Fruit fly (Drosophila melanogaster) S2 (cell line): ENCODE results near the gene Pde11.

Source experiments
- CG8478 ChIP-seq: fragments of >200 bp; optimal IDR thresholded peaks from 2 replicates; lab custom pipeline; 2018
- CTCF ChIP-seq, 2 experiments: fragments of >200 bp; optimal IDR thresholded peaks; 2 replicates each; lab custom pipeline; 2018

DNA sequence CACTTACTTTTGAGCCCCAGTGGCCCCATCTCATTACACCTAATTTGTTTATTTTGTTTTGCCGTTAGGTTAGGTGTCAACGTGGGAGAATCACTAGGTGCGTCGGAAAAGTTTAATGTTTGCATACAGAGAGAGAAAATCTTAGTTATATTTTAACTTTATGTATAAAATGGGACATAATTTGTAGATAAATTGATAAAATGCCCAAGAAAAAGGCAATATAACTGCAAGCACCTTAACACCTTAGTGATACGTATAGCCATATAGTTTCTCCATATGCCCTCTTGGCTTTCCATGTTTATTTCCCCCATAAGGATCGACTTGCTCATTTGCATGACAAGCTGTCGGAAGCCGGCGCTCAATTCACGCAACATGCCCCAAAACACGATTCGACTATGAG lies 48.8 kb upstream of the Pde11 start:
- TF ChIP-seq CG8478 (lab: Kevin White, UChicago) (no peak), CTCF (optimal IDR thresholded peaks at IDR 0.05; lab: Kevin White, UChicago) (no peak)
